Fruit fly (Drosophila melanogaster) whole organism, embryonic: ENCODE results near the gene Catsup.

ENCODE experiments used
- Aef1 ChIP-seq: fragments of 200-800 bp; sonication (Bioruptor generic); IDR thresholded peaks from 3 replicates; pipeline ENCODE4 v1.3.6; 2022; ENCODE audit warnings: missing biosample characterization, missing genetic modification characterization
- Bteb2 ChIP-seq: fragments of 200-800 bp; sonication (Bioruptor generic); optimal IDR thresholded peaks from 2 replicates; lab custom pipeline; 2016; ENCODE audit warnings: missing biosample characterization, missing genetic modification characterization
- CG10209 ChIP-seq: fragments of 200-800 bp; sonication (Bioruptor generic); optimal IDR thresholded peaks from 3 replicates; lab custom pipeline; 2017; ENCODE audit warnings: missing biosample characterization, mild to moderate bottlenecking, missing genetic modification characterization, missing genetic modification reagents
- CG10321 ChIP-seq: fragments of 200-800 bp; sonication (Bioruptor generic); IDR thresholded peaks from 2 replicates; pipeline ENCODE4 v1.3.6; 2022; ENCODE audit warnings: missing biosample characterization, missing genetic modification characterization
- CG12744 ChIP-seq: fragments of 200-800 bp; sonication (Bioruptor generic); optimal IDR thresholded peaks from 2 replicates; lab custom pipeline; 2016; ENCODE audit warnings: missing biosample characterization, missing genetic modification characterization
- CG8388 ChIP-seq: fragments of 200-800 bp; sonication (Bioruptor generic); optimal IDR thresholded peaks from 2 replicates; lab custom pipeline; 2019; ENCODE audit warnings: missing biosample characterization, mild to moderate bottlenecking, missing genetic modification characterization, moderate library complexity
- fd96Cb ChIP-seq: fragments of 200-800 bp; sonication (Bioruptor generic); optimal IDR thresholded peaks from 2 replicates; lab custom pipeline; 2018; ENCODE audit warnings: missing biosample characterization, mild to moderate bottlenecking, missing genetic modification characterization, moderate library complexity
- ham ChIP-seq: fragments of 200-800 bp; sonication (Bioruptor generic); IDR thresholded peaks from 2 replicates; pipeline ENCODE4 v1.3.6; 2022; ENCODE audit warnings: missing biosample characterization, missing genetic modification characterization

DNA sequence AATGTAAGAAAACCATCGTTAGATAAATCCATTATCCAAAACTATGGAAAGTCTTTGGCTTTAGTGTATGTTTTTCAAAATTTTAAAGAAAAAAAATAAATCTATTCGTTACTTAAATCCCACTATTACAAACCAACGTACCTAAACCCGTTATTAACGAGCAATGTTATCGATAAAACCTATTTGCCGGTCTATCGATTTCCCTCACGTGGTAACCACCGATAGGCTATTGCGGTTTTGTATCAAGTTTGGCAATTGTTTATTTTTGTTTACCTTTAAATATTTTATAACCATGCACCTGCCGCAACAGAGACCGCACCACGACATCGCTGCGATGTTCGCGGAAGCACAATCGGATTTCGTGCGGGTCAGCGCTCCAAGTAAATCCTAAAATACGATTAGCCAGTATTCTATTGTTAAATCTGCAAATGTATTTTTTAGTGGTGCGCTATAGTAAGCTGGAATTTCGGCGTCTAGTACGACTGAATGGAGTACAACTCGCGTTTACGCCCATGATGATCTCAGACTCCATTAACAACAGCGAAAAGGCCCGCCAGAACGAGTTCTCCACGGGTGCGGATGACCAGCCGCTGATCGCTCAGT lies 21.5 kb downstream of the Catsup start, which contains the start of gene Dus4:
- no peak for TF ChIP-seq ham (GFP tag; lab: Robert Waterston, UW)
- no peak for TF ChIP-seq CG12744 (GFP tag; lab: Kevin White, UChicago)
- TF ChIP-seq Aef1 (GFP tag; lab: Robert Waterston, UW), result no peak
- TF ChIP-seq CG10321 (GFP tag; lab: Robert Waterston, UW), result no peak
- TF ChIP-seq Bteb2 (GFP tag; lab: Kevin White, UChicago), result no peak
- TF ChIP-seq fd96Cb, result no peak
- no peak for TF ChIP-seq CG10209 (GFP tag; lab: Kevin White, UChicago)
- no peak for TF ChIP-seq CG8388
